Fruit fly (Drosophila melanogaster): ENCODE measurements around the gene Mettl2.

dm6 chr3L:1664876-1665275 lies 25.8 kb upstream of the Mettl2 start, which contains the start of the genes Srrm234 and CG7974:
- TF ChIP-seq pan (optimal IDR thresholded peaks at IDR 0.05) (no peak), Dll (optimal IDR thresholded peaks at IDR 0.05) (no peak), usp (GFP tag; optimal IDR thresholded peaks at IDR 0.05) (no peak), psq (optimal IDR thresholded peaks at IDR 0.05) (no peak), EcR (GFP tag; optimal IDR thresholded peaks at IDR 0.05) (no peak)
